Fruit fly (Drosophila melanogaster) whole organism, wandering third instar larva: ENCODE data around the gene Fbp1.

ENCODE experiments used
- br ChIP-seq: fragments of 200-800 bp; sonication (Bioruptor generic); optimal IDR thresholded peaks from 2 replicates; lab custom pipeline; 2016; ENCODE audit warnings: missing biosample characterization, missing genetic modification characterization
- lola ChIP-seq: fragments of >200 bp; optimal IDR thresholded peaks from 2 replicates; lab custom pipeline; 2017; ENCODE audit warnings: missing biosample characterization, missing genetic modification characterization
- sage ChIP-seq: fragments of 200-800 bp; sonication (Bioruptor generic); optimal IDR thresholded peaks from 2 replicates; lab custom pipeline; 2016; ENCODE audit warnings: missing biosample characterization, mild to moderate bottlenecking, missing genetic modification characterization

DNA sequence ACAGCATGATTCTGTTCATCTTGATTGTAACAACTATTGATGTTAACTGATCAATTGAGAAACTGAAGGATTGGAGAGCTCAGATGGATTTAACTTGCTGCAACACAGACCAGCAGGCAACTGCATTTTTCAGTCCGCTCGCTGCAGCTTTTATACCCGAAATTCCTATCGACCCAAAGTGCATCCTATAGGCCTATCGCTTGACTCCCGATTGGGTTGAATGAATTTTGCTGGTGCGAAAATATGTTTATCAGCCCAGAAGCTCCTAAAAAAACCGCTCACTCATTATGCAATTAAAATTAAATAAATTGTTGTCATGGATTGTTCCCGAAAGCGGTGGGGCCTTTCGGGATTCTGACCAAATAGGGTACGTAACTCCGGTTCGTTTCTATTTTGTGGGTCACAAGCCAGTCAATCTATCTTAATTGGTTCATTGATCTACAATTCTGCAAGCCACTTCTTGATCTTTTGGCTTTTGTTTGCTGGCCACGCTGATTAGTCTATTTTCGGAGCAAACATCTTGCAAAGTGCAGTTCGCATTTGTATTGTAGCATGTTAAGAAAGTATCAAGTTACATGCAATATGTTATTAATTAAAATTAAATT is at the start of gene Fbp1:
- no peak for TF ChIP-seq lola (GFP tag; lab: Kevin White, UChicago)
- no peak for TF ChIP-seq br
- TF ChIP-seq sage (GFP tag; lab: Kevin White, UChicago): no peak
